Worm (Caenorhabditis elegans) whole organism, L1 larva: ENCODE measurements around the gene F44A6.3.

ENCODE experiments used
- aly-2 ChIP-seq: fragments of 150-350 bp; optimal IDR thresholded peaks from 2 replicates; lab custom pipeline; 2014; ENCODE audit warnings: missing biosample characterization, missing genetic modification characterization
- nhr-84 ChIP-seq: sonication (generic microtip); optimal IDR thresholded peaks from 2 replicates; lab custom pipeline; 2017; ENCODE audit warnings: missing biosample characterization, missing genetic modification characterization

- TF ChIP-seq aly-2 (tag; lab: Kevin White, UChicago) (no peak), nhr-84 (tag; lab: Kevin White, UChicago) (no peak)
These were observed 45.6 kb upstream of the F44A6.3 start, which contains the start of gene rnp-9 for ce11 chrX:10167005-10167404.
